Worm (Caenorhabditis elegans) whole organism, L4 larva: Measurements from ENCODE around the gene C40H1.7.
A peak's percentile ranks its signal among the peaks of the same experiment; 100 is the strongest.

Source experiments
- F37D6.2 ChIP-seq: sonication (generic microtip); optimal IDR thresholded peaks from 2 replicates; lab custom pipeline; 2016; ENCODE audit warnings: mild to moderate bottlenecking, missing genetic modification characterization, missing compliant biosample characterization
- T20F7.1 ChIP-seq: fragments of 200-800 bp; sonication (Bioruptor generic); optimal IDR thresholded peaks from 2 replicates; lab custom pipeline; 2018; ENCODE audit warnings: mild to moderate bottlenecking, missing genetic modification characterization, missing compliant biosample characterization
- T26A8.4 ChIP-seq: fragments of 200-800 bp; sonication (Bioruptor generic); IDR thresholded peaks from 2 replicates; pipeline ENCODE4 v1.3.6; 2022; ENCODE audit warnings: missing genetic modification characterization, missing compliant biosample characterization
- Y48G9A.11 ChIP-seq: fragments of 200-800 bp; sonication (Bioruptor generic); IDR thresholded peaks from 2 replicates; pipeline ENCODE4 v1.3.6; 2022; ENCODE audit warnings: missing genetic modification reagents, missing genetic modification characterization, missing compliant biosample characterization
- Y5F2A.4 ChIP-seq: fragments of 200-800 bp; sonication (Bioruptor generic); optimal IDR thresholded peaks from 2 replicates; lab custom pipeline; 2018; ENCODE audit warnings: mild to moderate bottlenecking, missing genetic modification characterization, missing compliant biosample characterization
- attf-4 ChIP-seq: sonication (generic microtip); optimal IDR thresholded peaks from 3 replicates; lab custom pipeline; 2017; ENCODE audit warnings: missing biosample characterization, missing genetic modification characterization
- ceh-20 ChIP-seq: fragments of 200-800 bp; sonication (Bioruptor generic); IDR thresholded peaks from 2 replicates; pipeline ENCODE4 v1.3.6; 2022; ENCODE audit warnings: missing genetic modification reagents, missing genetic modification characterization, missing compliant biosample characterization
- ceh-44 ChIP-seq: fragments of 200-800 bp; sonication (Bioruptor generic); IDR thresholded peaks from 2 replicates; pipeline ENCODE4 v1.3.6; 2022; ENCODE audit warnings: missing genetic modification reagents, missing genetic modification characterization, missing compliant biosample characterization
- ctbp-1 ChIP-seq: fragments of 200-800 bp; sonication (Bioruptor generic); IDR thresholded peaks from 2 replicates; pipeline ENCODE4 v1.3.6; 2022; ENCODE audit warnings: missing genetic modification reagents, missing genetic modification characterization, missing compliant biosample characterization
- daf-16 ChIP-seq, 3 experiments: sonication (generic microtip); optimal IDR thresholded peaks; 2 replicates each; lab custom pipeline; 2016 to 2017; ENCODE audit warnings: missing genetic modification characterization in 3 of 3, missing genetic modification reagents in 3 of 3, mild to moderate bottlenecking in 2 of 3, missing compliant biosample characterization in 2 of 3, missing biosample characterization in 1 of 3, moderate library complexity in 1 of 3
- daf-19 ChIP-seq: fragments of 200-800 bp; sonication (Bioruptor generic); conservative IDR thresholded peaks from 2 replicates; pipeline ENCODE4 v1.3.6; 2022; ENCODE audit warnings: missing genetic modification characterization, missing compliant biosample characterization
- daf-8 ChIP-seq: fragments of 200-800 bp; sonication (Bioruptor generic); IDR thresholded peaks from 2 replicates; pipeline ENCODE4 v1.3.6; 2022; ENCODE audit warnings: missing genetic modification characterization, missing compliant biosample characterization
- dmd-6 ChIP-seq: fragments of 200-800 bp; sonication (Bioruptor generic); IDR thresholded peaks from 2 replicates; pipeline ENCODE4 v1.3.6; 2022; ENCODE audit warnings: missing genetic modification reagents, missing genetic modification characterization, missing compliant biosample characterization
- dmd-8 ChIP-seq: fragments of 200-800 bp; sonication (Bioruptor generic); IDR thresholded peaks from 2 replicates; pipeline ENCODE4 v1.3.6; 2022; ENCODE audit warnings: missing genetic modification characterization, missing compliant biosample characterization
- dmd-9 ChIP-seq: fragments of 200-800 bp; sonication (Bioruptor generic); IDR thresholded peaks from 2 replicates; pipeline ENCODE4 v1.3.6; 2022; ENCODE audit warnings: missing genetic modification reagents, missing genetic modification characterization, missing compliant biosample characterization
- dpl-1 ChIP-seq: fragments of 150-350 bp; optimal IDR thresholded peaks from 2 replicates; lab custom pipeline; 2014; ENCODE audit warnings: missing biosample characterization, missing genetic modification reagents, missing genetic modification characterization
- dve-1 ChIP-seq: sonication (generic microtip); optimal IDR thresholded peaks from 2 replicates; lab custom pipeline; 2017; ENCODE audit warnings: antibody characterized with exemption, mild to moderate bottlenecking, missing genetic modification characterization, missing compliant biosample characterization; ENCODE audit not compliant: insufficient read depth
- egl-27 ChIP-seq: sonication (generic microtip); optimal IDR thresholded peaks from 3 replicates; lab custom pipeline; 2017; ENCODE audit warnings: missing biosample characterization, missing genetic modification reagents, missing genetic modification characterization
- fkh-10 ChIP-seq: fragments of 150-350 bp; optimal IDR thresholded peaks from 2 replicates; lab custom pipeline; 2014; ENCODE audit warnings: missing biosample characterization, missing genetic modification reagents, missing genetic modification characterization
- hlh-11 ChIP-seq: fragments of 200-800 bp; sonication (Bioruptor generic); optimal IDR thresholded peaks from 2 replicates; lab custom pipeline; 2018; ENCODE audit warnings: mild to moderate bottlenecking, missing genetic modification characterization, missing compliant biosample characterization
- hlh-30 ChIP-seq: sonication (generic microtip); optimal IDR thresholded peaks from 2 replicates; lab custom pipeline; 2017; ENCODE audit warnings: antibody characterized with exemption, mild to moderate bottlenecking, missing genetic modification characterization, missing compliant biosample characterization; ENCODE audit not compliant: insufficient read depth
- lin-1 ChIP-seq: fragments of 200-800 bp; sonication (Bioruptor generic); IDR thresholded peaks from 2 replicates; pipeline ENCODE4 v1.3.6; 2022; ENCODE audit warnings: missing genetic modification reagents, missing genetic modification characterization, missing compliant biosample characterization
- lin-38 ChIP-seq: fragments of 200-800 bp; sonication (Bioruptor generic); IDR thresholded peaks from 2 replicates; pipeline ENCODE4 v1.3.6; 2022; ENCODE audit warnings: missing genetic modification reagents, missing genetic modification characterization, missing compliant biosample characterization
- lir-3 ChIP-seq: sonication (generic microtip); optimal IDR thresholded peaks from 2 replicates; lab custom pipeline; 2016; ENCODE audit warnings: mild to moderate bottlenecking, missing genetic modification characterization, missing compliant biosample characterization
- lsy-2 ChIP-seq, 2 experiments: fragments of 150-350 bp in 1 of 2; sonication (generic microtip) in 1 of 2; optimal IDR thresholded peaks; 2 replicates each; lab custom pipeline; 2014 to 2017; ENCODE audit warnings: missing biosample characterization in 2 of 2, missing genetic modification characterization in 2 of 2
- mdl-1 ChIP-seq, 2 experiments: fragments of 150-350 bp in 1 of 2; sonication (generic microtip) in 1 of 2; optimal IDR thresholded peaks; 2 replicates each; lab custom pipeline; 2014 to 2017; ENCODE audit warnings: missing biosample characterization in 2 of 2, missing genetic modification characterization in 2 of 2
- mxl-3 ChIP-seq: fragments of 200-800 bp; sonication (Bioruptor generic); optimal IDR thresholded peaks from 2 replicates; lab custom pipeline; 2018; ENCODE audit warnings: mild to moderate bottlenecking, missing genetic modification characterization, missing compliant biosample characterization
- nhr-10 ChIP-seq: fragments of 150-350 bp; optimal IDR thresholded peaks from 2 replicates; lab custom pipeline; 2014; ENCODE audit warnings: missing biosample characterization, missing genetic modification characterization
- nhr-102 ChIP-seq: sonication (generic microtip); optimal IDR thresholded peaks from 2 replicates; lab custom pipeline; 2016; ENCODE audit warnings: mild to moderate bottlenecking, missing genetic modification characterization, moderate library complexity, missing compliant biosample characterization
- nhr-11 ChIP-seq: fragments of 150-350 bp; optimal IDR thresholded peaks from 2 replicates; lab custom pipeline; 2014; ENCODE audit warnings: missing biosample characterization, missing genetic modification characterization
- nhr-237 ChIP-seq: sonication (generic microtip); optimal IDR thresholded peaks from 2 replicates; lab custom pipeline; 2017; ENCODE audit warnings: missing biosample characterization, missing genetic modification characterization
- nhr-28 ChIP-seq: fragments of 150-350 bp; optimal IDR thresholded peaks from 2 replicates; lab custom pipeline; 2014; ENCODE audit warnings: missing biosample characterization, missing genetic modification characterization
- nhr-48 ChIP-seq: sonication (generic microtip); optimal IDR thresholded peaks from 2 replicates; lab custom pipeline; 2016; ENCODE audit warnings: mild to moderate bottlenecking, missing genetic modification characterization, missing compliant biosample characterization
- nhr-77 ChIP-seq: fragments of 150-350 bp; optimal IDR thresholded peaks from 2 replicates; lab custom pipeline; 2014; ENCODE audit warnings: missing biosample characterization, missing genetic modification characterization
- php-3 ChIP-seq: fragments of 200-800 bp; sonication (Bioruptor generic); IDR thresholded peaks from 2 replicates; pipeline ENCODE4 v1.3.6; 2022; ENCODE audit warnings: missing genetic modification reagents, missing genetic modification characterization, missing compliant biosample characterization
- pqm-1 ChIP-seq: sonication (generic microtip); optimal IDR thresholded peaks from 2 replicates; lab custom pipeline; 2017; ENCODE audit warnings: missing biosample characterization, missing genetic modification characterization
- tra-1 ChIP-seq: fragments of 200-800 bp; sonication (Bioruptor generic); IDR thresholded peaks from 2 replicates; pipeline ENCODE4 v1.3.6; 2022; ENCODE audit warnings: missing genetic modification reagents, missing genetic modification characterization, missing compliant biosample characterization
- unc-62 ChIP-seq, 3 experiments: fragments of 150-350 bp in 1 of 3; sonication (generic microtip); optimal IDR thresholded peaks in 2 of 3; peaks in 1 of 3; 1 replicate in 1 of 3; 2 replicates in 2 of 3; lab custom pipeline; 2014 to 2017; ENCODE audit warnings: missing biosample characterization in 3 of 3, missing genetic modification characterization in 3 of 3, missing genetic modification reagents in 3 of 3, missing genotype in 1 of 3
- vab-7 ChIP-seq: fragments of 200-800 bp; sonication (Bioruptor generic); IDR thresholded peaks from 2 replicates; pipeline ENCODE4 v1.3.6; 2022; ENCODE audit warnings: missing genetic modification reagents, missing genetic modification characterization, missing compliant biosample characterization
- zag-1 ChIP-seq: fragments of 150-350 bp; optimal IDR thresholded peaks from 2 replicates; lab custom pipeline; 2014; ENCODE audit warnings: missing biosample characterization, missing genetic modification characterization
- ztf-11 ChIP-seq: fragments of 150-350 bp; optimal IDR thresholded peaks from 2 replicates; lab custom pipeline; 2014; ENCODE audit warnings: missing biosample characterization, missing genetic modification characterization

Gene C40H1.7

ce11 chrIII:9324724-9325123 is at the start of gene C40H1.7:
TSS of gene C40H1.7 (plus strand) at chrIII:9325024.
- TF ChIP-seq daf-16 (GFP tag; optimal IDR thresholded peaks at IDR 0.05; lab: Kevin White, UChicago) (no peak), daf-16 (tag; optimal IDR thresholded peaks at IDR 0.05; lab: Kevin White, UChicago) (peak; percentile 4), dmd-6 (GFP tag; lab: Robert Waterston, UW) (peak; percentile 39; the same call in 1 of the 2 replicates), Y48G9A.11 (no peak)
- TF ChIP-seq, all 104 proteins: peak for 2

ce11 chrIII:9277803-9278202 is 47.0 kb upstream of the C40H1.7 start:
- TF ChIP-seq nhr-28 (tag; lab: Kevin White, UChicago) (peak; percentile 2), dpl-1 (GFP tag; lab: Kevin White, UChicago) (no peak)
- TF ChIP-seq, all 104 proteins: peak for 1

ce11 chrIII:9281480-9281879 is 43.3 kb upstream of the C40H1.7 start, which contains the start of gene fozi-1:
TSS of gene fozi-1 (plus strand) at chrIII:9281780.
- no peak for TF ChIP-seq ceh-20
- no peak for TF ChIP-seq ceh-44 (GFP tag; lab: Robert Waterston, UW)
- TF ChIP-seq fkh-10, result no peak
- no peak for TF ChIP-seq tra-1 (GFP tag; lab: Robert Waterston, UW)
- TF ChIP-seq zag-1 (tag; lab: Kevin White, UChicago), result no peak
- no peak for TF ChIP-seq egl-27
- no peak for TF ChIP-seq dve-1 (tag; lab: Kevin White, UChicago)
- TF ChIP-seq daf-19 (GFP tag; lab: Robert Waterston, UW), result no peak
- no peak for TF ChIP-seq nhr-10 (tag; lab: Kevin White, UChicago)
- no peak for TF ChIP-seq nhr-48 (tag; lab: Kevin White, UChicago)
- no peak for TF ChIP-seq mxl-3
- TF ChIP-seq lir-3, result no peak
- TF ChIP-seq ctbp-1 (GFP tag; lab: Robert Waterston, UW), result no peak
- TF ChIP-seq nhr-11 (tag; lab: Kevin White, UChicago), result no peak
- no peak for TF ChIP-seq ztf-11 (tag; lab: Kevin White, UChicago)
- TF ChIP-seq daf-8, result no peak

- no peak for TF ChIP-seq dmd-8 (GFP tag; lab: Robert Waterston, UW)
- TF ChIP-seq daf-16 (GFP tag; optimal IDR thresholded peaks at IDR 0.05; lab: Kevin White, UChicago), result no peak
- peak; percentile 92 for TF ChIP-seq daf-16 (tag; optimal IDR thresholded peaks at IDR 0.05; lab: Kevin White, UChicago)
- TF ChIP-seq dmd-6 (GFP tag; lab: Robert Waterston, UW), result 0 out of 2 replicates have a peak, but pooled peaks have one; percentile 9
- TF ChIP-seq pqm-1, result peak; percentile 53
- no peak for TF ChIP-seq egl-27
Measured at ce11 chrIII:9288540-9288939, 36.3 kb upstream of the C40H1.7 start.

ce11 chrIII:9289815-9290214 is 35.0 kb upstream of the C40H1.7 start:
- peak; percentile 76 for TF ChIP-seq dve-1 (tag; lab: Kevin White, UChicago)
- no peak for TF ChIP-seq vab-7 (GFP tag; lab: Robert Waterston, UW)
- TF ChIP-seq Y5F2A.4, result no peak
- no peak for TF ChIP-seq nhr-237 (tag; lab: Kevin White, UChicago)
- TF ChIP-seq lsy-2 (tag; optimal IDR thresholded peaks at IDR 0.05; lab: Kevin White, UChicago), result no peak
- TF ChIP-seq lin-38, result no peak
- peak; percentile 88 for TF ChIP-seq nhr-28 (tag; lab: Kevin White, UChicago)
- TF ChIP-seq F37D6.2 (tag; lab: Kevin White, UChicago), result no peak
- TF ChIP-seq dmd-9 (GFP tag; lab: Robert Waterston, UW), result no peak
- TF ChIP-seq php-3 (GFP tag; lab: Robert Waterston, UW), result peak; percentile 59; the same call in 1 of the 2 replicates
- peak; percentile 95 for TF ChIP-seq dmd-6 (GFP tag; lab: Robert Waterston, UW)
- TF ChIP-seq T26A8.4 (GFP tag; lab: Robert Waterston, UW), result no peak
- TF ChIP-seq nhr-77, result peak; percentile 63
- TF ChIP-seq mdl-1 (tag; optimal IDR thresholded peaks at IDR 0.05; lab: Kevin White, UChicago), result peak in 1 of 2 experiments; percentile 7
- no peak for TF ChIP-seq ceh-44 (GFP tag; lab: Robert Waterston, UW)
- peak in 1 of 2 experiments; percentile 94 for TF ChIP-seq unc-62 (GFP tag; optimal IDR thresholded peaks at IDR 0.05 in 1 of 2; lab: Kevin White, UChicago)
- TF ChIP-seq unc-62 (tag; optimal IDR thresholded peaks at IDR 0.05; lab: Kevin White, UChicago), result no peak
- TF ChIP-seq attf-4 (tag; lab: Kevin White, UChicago), result no peak
- peak; percentile 5 for TF ChIP-seq mxl-3
- TF ChIP-seq daf-16 (GFP tag; optimal IDR thresholded peaks at IDR 0.05; lab: Kevin White, UChicago), result no peak
- peak; percentile 76 for TF ChIP-seq daf-16 (tag; optimal IDR thresholded peaks at IDR 0.05; lab: Kevin White, UChicago)
- peak; percentile 32 for TF ChIP-seq nhr-48 (tag; lab: Kevin White, UChicago)
- peak; percentile 94 for TF ChIP-seq hlh-11 (tag; lab: Kevin White, UChicago)
- peak; percentile 37; the same call in 1 of the 2 replicates for TF ChIP-seq lin-1 (GFP tag; lab: Robert Waterston, UW)
- TF ChIP-seq T20F7.1 (GFP tag; lab: Kevin White, UChicago), result peak; percentile 10
- peak; percentile 94 for TF ChIP-seq pqm-1
- TF ChIP-seq hlh-30 (tag; lab: Kevin White, UChicago), result peak; percentile 46
- TF ChIP-seq nhr-102 (tag; lab: Kevin White, UChicago), result peak; percentile 47
